Fruit fly (Drosophila melanogaster): ENCODE data around the gene crn.

Gene crn

dm6 chrX:2270557-2270930, 20.8 kb upstream of the crn start, which contains the start of gene CG2924 (continued):
- peak; percentile 19 for TF ChIP-seq Six4 (GFP tag; optimal IDR thresholded peaks at IDR 0.05)
- peak in 1 of 2 experiments; percentile 48 for TF ChIP-seq chif (GFP tag; optimal IDR thresholded peaks at IDR 0.05)
- peak; percentile 67 for TF ChIP-seq gfzf (GFP tag; optimal IDR thresholded peaks at IDR 0.05)
- peak; percentile 36; the same call in 1 of the 3 replicates for TF ChIP-seq tgo (GFP tag; IDR thresholded peaks at IDR 0.05)
- peak; percentile 41 for TF ChIP-seq CG13424 (tag; optimal IDR thresholded peaks at IDR 0.05)
- TF ChIP-seq CG3407 (GFP tag; optimal IDR thresholded peaks at IDR 0.05) = no peak
- no peak for TF ChIP-seq BtbVII (GFP tag; optimal IDR thresholded peaks at IDR 0.05)
- TF ChIP-seq Antp (GFP tag; optimal IDR thresholded peaks at IDR 0.05) = peak; percentile 86
- peak; percentile 88 for TF ChIP-seq trem (tag; optimal IDR thresholded peaks at IDR 0.05)
- peak; percentile 100 for TF ChIP-seq CG16813 (GFP tag; IDR thresholded peaks at IDR 0.05; ENCODE audit: partially characterized antibody)
- TF ChIP-seq gce (GFP tag; IDR thresholded peaks at IDR 0.05) = no peak
- TF ChIP-seq ham (GFP tag; IDR thresholded peaks at IDR 0.05) = no peak
- TF ChIP-seq CG10959 (GFP tag; IDR thresholded peaks at IDR 0.05) = peak; percentile 29; the same call in 1 of the 2 replicates
- peak; percentile 47 for TF ChIP-seq disco-r (GFP tag; optimal IDR thresholded peaks at IDR 0.05)
- 0 out of 2 replicates have a peak, but pooled peaks have one; percentile 37 for TF ChIP-seq CG16779 (GFP tag; IDR thresholded peaks at IDR 0.05)
- TF ChIP-seq H15 (GFP tag; IDR thresholded peaks at IDR 0.05) = no peak; the same call in 2 of the 3 replicates
- peak; percentile 43 for TF ChIP-seq CG12299 (tag; optimal IDR thresholded peaks at IDR 0.05)
- peak; percentile 51 for TF ChIP-seq Max (GFP tag; optimal IDR thresholded peaks at IDR 0.05)
- peak; percentile 51 for TF ChIP-seq grau (tag; optimal IDR thresholded peaks at IDR 0.05)
- TF ChIP-seq CG11456 (GFP tag; IDR thresholded peaks at IDR 0.05) = peak; percentile 89
- peak; percentile 97 for TF ChIP-seq CG14860 (GFP tag; IDR thresholded peaks at IDR 0.05; ENCODE audit: partially characterized antibody)
- peak; percentile 27 for TF ChIP-seq CG18619 (GFP tag; optimal IDR thresholded peaks at IDR 0.05)
- no peak; the same call in 1 of the 2 replicates for TF ChIP-seq klu (GFP tag; IDR thresholded peaks at IDR 0.05)
- TF ChIP-seq CG7556 (GFP tag; optimal IDR thresholded peaks at IDR 0.05) = no peak
- peak; percentile 72 for TF ChIP-seq zf30C (GFP tag; optimal IDR thresholded peaks at IDR 0.05)
- TF ChIP-seq salm (tag; optimal IDR thresholded peaks at IDR 0.05) = no peak
- TF ChIP-seq schlank (tag; optimal IDR thresholded peaks at IDR 0.05) = no peak
- TF ChIP-seq CG7963 (GFP tag; IDR thresholded peaks at IDR 0.05; ENCODE audit: partially characterized antibody) = peak; percentile 99
- TF ChIP-seq knrl (GFP tag; IDR thresholded peaks at IDR 0.05; ENCODE audit: partially characterized antibody) = peak; percentile 99
- no peak for TF ChIP-seq CG7372 (GFP tag; IDR thresholded peaks at IDR 0.05)
- peak; percentile 89 for TF ChIP-seq gro (GFP tag; optimal IDR thresholded peaks at IDR 0.05)
- TF ChIP-seq dmrt99B (tag; optimal IDR thresholded peaks at IDR 0.05) = no peak
- no peak for TF ChIP-seq CG11398 (GFP tag; optimal IDR thresholded peaks at IDR 0.05)
- peak; percentile 38 for TF ChIP-seq CG1602 (GFP tag; optimal IDR thresholded peaks at IDR 0.05)
- TF ChIP-seq CG6813 (GFP tag; optimal IDR thresholded peaks at IDR 0.05) = peak; percentile 36
- TF ChIP-seq sd (tag; optimal IDR thresholded peaks at IDR 0.05) = no peak
- TF ChIP-seq Tbp (GFP tag; optimal IDR thresholded peaks at IDR 0.05) = no peak
- peak; percentile 93 for TF ChIP-seq CG15514 (GFP tag; optimal IDR thresholded peaks at IDR 0.05)
- TF ChIP-seq lab (GFP tag; optimal IDR thresholded peaks at IDR 0.05) = peak; percentile 68
- TF ChIP-seq E2f2 (GFP tag; IDR thresholded peaks at IDR 0.05) = peak; percentile 95
- peak; percentile 56; the same call in 1 of the 2 replicates for TF ChIP-seq cas (GFP tag; IDR thresholded peaks at IDR 0.05)
- peak; percentile 59; the same call in 1 of the 2 replicates for TF ChIP-seq CG11247 (GFP tag; IDR thresholded peaks at IDR 0.05)
- peak; percentile 34 for TF ChIP-seq caup (GFP tag; optimal IDR thresholded peaks at IDR 0.05; ENCODE audit: severe bottlenecking)
- TF ChIP-seq shn (GFP tag; optimal IDR thresholded peaks at IDR 0.05) = peak; percentile 45
- TF ChIP-seq CG9876 (GFP tag; optimal IDR thresholded peaks at IDR 0.05) = peak; percentile 59
- TF ChIP-seq CG7987 (GFP tag; optimal IDR thresholded peaks at IDR 0.05) = peak; percentile 53
- peak; percentile 96 for TF ChIP-seq CG2129 (GFP tag; IDR thresholded peaks at IDR 0.05; ENCODE audit: partially characterized antibody)
- peak; percentile 24 for TF ChIP-seq Blimp-1 (GFP tag; optimal IDR thresholded peaks at IDR 0.05)
- TF ChIP-seq Xbp1 (GFP tag; optimal IDR thresholded peaks at IDR 0.05) = peak; percentile 80
- peak; percentile 26 for TF ChIP-seq D19A (tag; optimal IDR thresholded peaks at IDR 0.05)
